Fruit fly (Drosophila melanogaster) whole organism, prepupa: ENCODE data around the gene CG42752.
A peak's percentile ranks its signal among the peaks of the same experiment; 100 is the strongest.

Source experiments
- CG10631 ChIP-seq: fragments of 200-800 bp; sonication (Bioruptor generic); optimal IDR thresholded peaks from 2 replicates; lab custom pipeline; 2016; ENCODE audit warnings: missing biosample characterization, missing genetic modification characterization
- CG10669 ChIP-seq: fragments of 200-800 bp; sonication (Bioruptor generic); optimal IDR thresholded peaks from 3 replicates; lab custom pipeline; 2018; ENCODE audit warnings: missing biosample characterization, mild to moderate bottlenecking, missing genetic modification characterization, moderate library complexity
- CG11902 ChIP-seq: fragments of 200-800 bp; sonication (Bioruptor generic); optimal IDR thresholded peaks from 3 replicates; lab custom pipeline; 2016; ENCODE audit warnings: missing biosample characterization, missing genetic modification characterization
- CG15336 ChIP-seq: fragments of 200-800 bp; sonication (Bioruptor generic); IDR thresholded peaks from 2 replicates; pipeline ENCODE4 v1.3.6; 2022; ENCODE audit warnings: missing biosample characterization, missing genetic modification characterization
- CG16779 ChIP-seq: fragments of 200-800 bp; sonication (Bioruptor generic); optimal IDR thresholded peaks from 3 replicates; lab custom pipeline; 2017; ENCODE audit warnings: missing biosample characterization, mild to moderate bottlenecking, missing genetic modification characterization
- CG32006 ChIP-seq: fragments of 200-800 bp; sonication (Bioruptor generic); optimal IDR thresholded peaks from 3 replicates; lab custom pipeline; 2017; ENCODE audit warnings: missing biosample characterization, mild to moderate bottlenecking, missing genetic modification characterization
- CG4318 ChIP-seq: fragments of 200-800 bp; sonication (Bioruptor generic); optimal IDR thresholded peaks from 3 replicates; lab custom pipeline; 2017; ENCODE audit warnings: missing biosample characterization, mild to moderate bottlenecking, missing genetic modification characterization
- CG6276 ChIP-seq: fragments of 200-800 bp; sonication (Bioruptor generic); optimal IDR thresholded peaks from 2 replicates; lab custom pipeline; 2017; ENCODE audit warnings: missing biosample characterization, mild to moderate bottlenecking, missing genetic modification characterization
- CG6808 ChIP-seq: fragments of 200-800 bp; sonication (Bioruptor generic); optimal IDR thresholded peaks from 3 replicates; lab custom pipeline; 2017; ENCODE audit warnings: missing biosample characterization, missing genetic modification characterization, mild to moderate bottlenecking, moderate library complexity, missing genetic modification reagents
- CG8119 ChIP-seq: fragments of 200-800 bp; sonication (Bioruptor generic); IDR thresholded peaks from 3 replicates; pipeline ENCODE4 v1.3.6; 2022; ENCODE audit warnings: missing biosample characterization, missing genetic modification characterization
- CG8319 ChIP-seq: fragments of 200-800 bp; sonication (Bioruptor generic); optimal IDR thresholded peaks from 3 replicates; lab custom pipeline; 2016; ENCODE audit warnings: missing biosample characterization, missing genetic modification characterization
- CG8632 ChIP-seq: fragments of 200-800 bp; sonication (Bioruptor generic); optimal IDR thresholded peaks from 3 replicates; lab custom pipeline; 2016; ENCODE audit warnings: missing biosample characterization, missing genetic modification characterization
- Eip75B ChIP-seq: fragments of 200-800 bp; sonication (Bioruptor generic); optimal IDR thresholded peaks from 3 replicates; lab custom pipeline; 2016; ENCODE audit warnings: missing biosample characterization, missing genetic modification characterization
- Eip78C ChIP-seq: fragments of 200-800 bp; sonication (Bioruptor generic); peaks from one replicate; lab custom pipeline; 2016; ENCODE audit warnings: missing biosample characterization, missing genetic modification characterization
- Eip93F ChIP-seq: fragments of 200-800 bp; sonication (Bioruptor generic); optimal IDR thresholded peaks from 2 replicates; lab custom pipeline; 2016; ENCODE audit warnings: missing biosample characterization, mild to moderate bottlenecking, missing genetic modification characterization
- Ets21C ChIP-seq: fragments of 200-800 bp; sonication (Bioruptor generic); optimal IDR thresholded peaks from 3 replicates; lab custom pipeline; 2016; ENCODE audit warnings: missing biosample characterization, missing genetic modification characterization
- Gug ChIP-seq: fragments of 200-800 bp; sonication (Bioruptor generic); IDR thresholded peaks from 2 replicates; pipeline ENCODE4 v1.3.6; 2022; ENCODE audit warnings: missing biosample characterization, missing genetic modification characterization
- Hr38 ChIP-seq: sonication (Bioruptor generic); optimal IDR thresholded peaks from 2 replicates; lab custom pipeline; 2016; ENCODE audit warnings: missing biosample characterization, missing genetic modification characterization
- Hr4 ChIP-seq: fragments of 200-800 bp; sonication (Bioruptor generic); optimal IDR thresholded peaks from 3 replicates; lab custom pipeline; 2016; ENCODE audit warnings: missing biosample characterization, missing genetic modification characterization
- Lpt ChIP-seq: fragments of 200-800 bp; sonication (Bioruptor generic); optimal IDR thresholded peaks from 3 replicates; lab custom pipeline; 2016; ENCODE audit warnings: missing biosample characterization, missing genetic modification characterization
- Sox102F ChIP-seq: fragments of 200-800 bp; sonication (Bioruptor generic); optimal IDR thresholded peaks from 2 replicates; lab custom pipeline; 2016; ENCODE audit warnings: missing biosample characterization, mild to moderate bottlenecking, missing genetic modification characterization
- Sox14 ChIP-seq: fragments of 200-800 bp; sonication (Bioruptor generic); optimal IDR thresholded peaks from 3 replicates; lab custom pipeline; 2016; ENCODE audit warnings: missing biosample characterization, missing genetic modification characterization
- acj6 ChIP-seq: fragments of 200-800 bp; sonication (Bioruptor generic); optimal IDR thresholded peaks from 3 replicates; lab custom pipeline; 2016; ENCODE audit warnings: missing biosample characterization, missing genetic modification characterization
- cyc ChIP-seq: fragments of 200-800 bp; sonication (Bioruptor generic); optimal IDR thresholded peaks from 3 replicates; lab custom pipeline; 2016; ENCODE audit warnings: missing biosample characterization, missing genetic modification characterization
- eg ChIP-seq: fragments of 200-800 bp; sonication (Bioruptor generic); IDR thresholded peaks from 3 replicates; pipeline ENCODE4 v1.3.6; 2022; ENCODE audit warnings: missing biosample characterization, missing genetic modification characterization
- fkh ChIP-seq: fragments of 200-800 bp; sonication (Bioruptor generic); optimal IDR thresholded peaks from 3 replicates; lab custom pipeline; 2017; ENCODE audit warnings: missing biosample characterization, mild to moderate bottlenecking, missing genetic modification characterization, moderate library complexity
- lz ChIP-seq: fragments of 200-800 bp; sonication (Bioruptor generic); optimal IDR thresholded peaks from 3 replicates; lab custom pipeline; 2016; ENCODE audit warnings: missing biosample characterization, missing genetic modification characterization
- net ChIP-seq: fragments of 200-800 bp; sonication (Bioruptor generic); optimal IDR thresholded peaks from 3 replicates; lab custom pipeline; 2016; ENCODE audit warnings: missing biosample characterization, missing genetic modification characterization
- pdm3 ChIP-seq: fragments of 200-800 bp; sonication (Bioruptor generic); optimal IDR thresholded peaks from 3 replicates; lab custom pipeline; 2016; ENCODE audit warnings: missing biosample characterization, missing genetic modification characterization
- salr ChIP-seq, 2 experiments: fragments of 200-800 bp; sonication (Bioruptor generic); optimal IDR thresholded peaks; 3 replicates each; lab custom pipeline; 2016 to 2018; ENCODE audit warnings: missing biosample characterization in 2 of 2, missing genetic modification characterization in 2 of 2, mild to moderate bottlenecking in 1 of 2
- ss ChIP-seq, 2 experiments: fragments of 200-800 bp; sonication (Bioruptor generic); optimal IDR thresholded peaks; 2 replicates in 1 of 2; 3 replicates in 1 of 2; lab custom pipeline; 2017 to 2018; ENCODE audit warnings: mild to moderate bottlenecking in 2 of 2, missing biosample characterization in 2 of 2, missing genetic modification characterization in 2 of 2, moderate library complexity in 1 of 2
- svp ChIP-seq: fragments of 200-800 bp; sonication (Bioruptor generic); peaks from one replicate; lab custom pipeline; 2016; ENCODE audit warnings: missing biosample characterization, missing genetic modification characterization

Gene CG42752

DNA sequence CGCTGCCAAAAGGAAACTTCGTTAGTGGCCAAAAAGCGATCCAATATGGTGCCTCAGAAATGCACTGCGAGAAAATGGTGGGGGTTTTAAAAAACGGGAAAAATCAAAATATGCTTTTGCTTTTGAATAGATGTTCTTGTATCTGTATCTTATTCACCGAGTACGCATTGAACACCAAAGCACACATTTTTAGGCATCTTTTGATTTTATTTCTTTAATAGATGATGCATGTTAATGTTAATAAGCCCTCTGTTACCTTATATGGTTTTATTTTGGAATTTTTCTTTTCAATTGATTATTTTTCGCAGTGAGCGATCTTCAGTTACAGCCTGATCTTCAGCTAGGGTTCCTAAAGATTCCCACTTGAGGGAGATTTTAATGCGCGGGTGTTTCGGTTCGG, 4.0 kb upstream of the CG42752 start (continued):
- TF ChIP-seq fkh (GFP tag; lab: Kevin White, UChicago) = no peak
- no peak for TF ChIP-seq ss (GFP tag; optimal IDR thresholded peaks at IDR 0.05; lab: Kevin White, UChicago)
- TF ChIP-seq CG10631 (GFP tag; lab: Kevin White, UChicago) = peak; percentile 46
- peak; percentile 3 for TF ChIP-seq Sox14 (GFP tag; lab: Kevin White, UChicago)
- peak; percentile 57; the same call in 1 of the 2 replicates for TF ChIP-seq CG15336 (GFP tag; lab: Robert Waterston, UW)
- TF ChIP-seq acj6 (GFP tag; lab: Kevin White, UChicago) = no peak
- no peak for TF ChIP-seq Lpt (GFP tag; lab: Kevin White, UChicago)
- TF ChIP-seq net (GFP tag; lab: Kevin White, UChicago) = peak; percentile 49
- no peak for TF ChIP-seq Eip75B (GFP tag; lab: Kevin White, UChicago)
- peak; percentile 56; the same call in 1 of the 3 replicates for TF ChIP-seq eg

DNA sequence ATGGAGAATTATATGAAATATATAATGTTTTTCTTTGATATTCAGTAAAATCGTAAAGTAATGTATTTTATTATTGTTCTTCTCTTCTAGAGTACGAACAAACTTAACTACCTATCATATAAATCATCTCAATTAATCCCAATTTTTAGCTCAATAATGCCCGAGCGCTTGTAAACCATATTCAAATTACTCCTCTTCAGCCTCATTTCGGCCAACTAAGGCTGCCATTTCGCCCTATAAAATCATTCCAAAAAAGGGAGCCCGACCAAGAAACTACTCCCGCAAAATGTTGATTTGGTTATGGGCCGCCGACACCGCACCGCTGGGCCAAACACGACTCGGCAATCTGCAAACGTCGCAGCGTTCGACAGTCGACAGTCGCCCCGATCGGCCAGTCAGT, 2.8 kb upstream of the CG42752 start:
- TF ChIP-seq Ets21C (no peak), Hr4 (GFP tag; lab: Kevin White, UChicago) (peak; percentile 13), Lpt (GFP tag; lab: Kevin White, UChicago) (no peak), CG16779 (tag; lab: Kevin White, UChicago) (no peak), Eip78C (GFP tag; lab: Kevin White, UChicago) (peak; percentile 77), pdm3 (GFP tag; lab: Kevin White, UChicago) (no peak), lz (GFP tag; lab: Kevin White, UChicago) (no peak), CG15336 (GFP tag; lab: Robert Waterston, UW) (peak; percentile 20; the same call in 1 of the 2 replicates), CG4318 (GFP tag; lab: Kevin White, UChicago) (peak; percentile 35), Sox102F (GFP tag; lab: Kevin White, UChicago) (no peak), CG8119 (GFP tag; lab: Robert Waterston, UW) (0 out of 3 replicates have a peak, but pooled peaks have one; percentile 22), CG6276 (peak; percentile 26), CG6808 (no peak), eg (no peak), salr (GFP tag; optimal IDR thresholded peaks at IDR 0.05; lab: Kevin White, UChicago) (peak in 1 of 2 experiments; percentile 6), Hr38 (GFP tag; lab: Kevin White, UChicago) (no peak), Eip93F (GFP tag; lab: Kevin White, UChicago) (no peak), CG10669 (GFP tag; lab: Kevin White, UChicago) (no peak), svp (GFP tag; lab: Kevin White, UChicago) (peak; percentile 4), acj6 (GFP tag; lab: Kevin White, UChicago) (no peak), ss (GFP tag; optimal IDR thresholded peaks at IDR 0.05; lab: Kevin White, UChicago) (no peak), CG32006 (GFP tag; lab: Kevin White, UChicago) (peak; percentile 45), cyc (GFP tag; lab: Kevin White, UChicago) (no peak), CG8632 (peak; percentile 0), net (GFP tag; lab: Kevin White, UChicago) (no peak)

DNA sequence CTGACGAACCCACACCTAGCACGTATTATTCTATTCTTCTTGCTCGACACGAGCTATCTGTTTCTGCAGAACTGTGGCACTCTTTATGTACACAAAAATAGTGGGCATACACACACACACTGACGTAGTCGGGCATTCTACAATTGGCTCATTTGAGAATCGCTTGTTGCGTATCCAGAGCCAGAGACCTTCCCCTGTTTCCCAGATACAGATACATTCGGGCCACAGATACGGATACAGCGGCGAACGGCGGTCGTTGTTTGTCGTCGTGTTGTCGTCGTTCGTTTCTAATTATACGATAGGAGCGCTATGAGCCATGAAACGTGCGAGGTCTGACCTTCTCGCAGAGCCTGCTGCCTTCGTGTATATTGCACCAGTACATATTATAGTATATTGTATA, 2.7 kb downstream of the CG42752 start:
- TF ChIP-seq CG8319 (GFP tag; lab: Kevin White, UChicago) (no peak), Sox102F (GFP tag; lab: Kevin White, UChicago) (no peak), Eip78C (GFP tag; lab: Kevin White, UChicago) (peak; percentile 27), fkh (GFP tag; lab: Kevin White, UChicago) (peak; percentile 19)

DNA sequence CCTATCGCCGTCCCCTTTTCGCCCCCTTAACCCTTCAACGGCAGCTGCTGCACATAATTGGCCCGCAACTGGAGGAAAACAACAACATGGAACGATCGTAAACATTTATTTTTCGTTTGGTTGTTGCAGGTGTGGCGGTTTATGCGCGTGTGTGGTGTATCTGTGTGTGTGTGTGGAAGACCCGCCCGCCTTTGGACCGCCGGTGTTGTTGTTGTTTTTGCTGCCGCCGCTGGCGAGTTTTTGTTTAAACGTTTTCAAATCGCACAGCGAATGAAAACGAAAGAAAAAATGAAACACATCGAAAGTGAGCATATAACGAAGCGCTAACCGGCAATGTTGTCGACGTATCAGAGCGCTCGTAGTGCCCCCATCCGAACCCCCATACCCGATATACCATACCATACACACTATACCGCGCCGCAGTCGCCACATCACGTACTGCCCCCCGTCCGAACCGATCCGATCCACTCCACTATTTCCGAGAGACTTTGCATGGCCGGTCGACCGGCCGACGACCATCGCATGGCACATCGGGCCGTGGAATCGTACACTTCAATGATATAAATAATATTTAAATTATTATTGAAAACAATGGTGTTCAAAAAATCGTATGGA, 4.2 kb downstream of the CG42752 start:
- TF ChIP-seq CG11902 (GFP tag; lab: Kevin White, UChicago) (no peak), Gug (GFP tag; lab: Robert Waterston, UW) (no peak), svp (GFP tag; lab: Kevin White, UChicago) (peak; percentile 11), eg (peak; percentile 48; the same call in 1 of the 3 replicates), fkh (GFP tag; lab: Kevin White, UChicago) (peak; percentile 52)
